Worm (Caenorhabditis elegans) whole organism, late embryonic: Measurements from ENCODE around the gene srg-17.

Experiments
- C38D4.7 ChIP-seq: fragments of 200-800 bp; sonication (Bioruptor generic); optimal IDR thresholded peaks from 2 replicates; lab custom pipeline; 2018; ENCODE audit warnings: mild to moderate bottlenecking, missing genetic modification characterization, moderate library complexity, missing compliant biosample characterization
- F13H6.1 ChIP-seq: sonication (generic microtip); optimal IDR thresholded peaks from 2 replicates; lab custom pipeline; 2016; ENCODE audit warnings: missing genetic modification characterization, missing compliant biosample characterization
- fax-1 ChIP-seq: sonication (generic microtip); optimal IDR thresholded peaks from 2 replicates; lab custom pipeline; 2016; ENCODE audit warnings: missing genotype, missing genetic modification characterization, missing compliant biosample characterization
- fkh-6 ChIP-seq: sonication (generic microtip); optimal IDR thresholded peaks from 2 replicates; lab custom pipeline; 2016; ENCODE audit warnings: missing genetic modification characterization, missing compliant biosample characterization
- pax-1 ChIP-seq: fragments of 150-350 bp; optimal IDR thresholded peaks from 2 replicates; lab custom pipeline; 2014; ENCODE audit warnings: missing biosample characterization, missing genetic modification characterization
- rnt-1 ChIP-seq: sonication (generic microtip); optimal IDR thresholded peaks from 2 replicates; lab custom pipeline; 2016; ENCODE audit warnings: missing genetic modification characterization, missing compliant biosample characterization
- tbx-2 ChIP-seq: sonication (generic microtip); optimal IDR thresholded peaks from 2 replicates; lab custom pipeline; 2016; ENCODE audit warnings: missing genetic modification characterization, missing compliant biosample characterization
- ztf-16 ChIP-seq: sonication (generic microtip); optimal IDR thresholded peaks from 2 replicates; lab custom pipeline; 2017; ENCODE audit warnings: missing genetic modification characterization, missing compliant biosample characterization

ce11 chrII:12496981-12497380, 23.5 kb downstream of the srg-17 start, which contains the start of gene T21B4.3:
- TF ChIP-seq tbx-2 (tag; lab: Kevin White, UChicago) (no peak), pax-1 (tag; lab: Kevin White, UChicago) (no peak), F13H6.1 (tag; lab: Kevin White, UChicago) (no peak), rnt-1 (tag; lab: Kevin White, UChicago) (no peak), C38D4.7 (GFP tag; lab: Kevin White, UChicago) (no peak), ztf-16 (tag; lab: Kevin White, UChicago) (no peak), fax-1 (tag; lab: Kevin White, UChicago) (no peak), fkh-6 (tag; lab: Kevin White, UChicago) (no peak)
